Worm (Caenorhabditis elegans) whole organism, midembryonic: Measurements from ENCODE around the gene F38B6.4.

Source experiments
- T22C8.4 ChIP-seq: fragments of 200-800 bp; sonication (Bioruptor generic); IDR thresholded peaks from 2 replicates; pipeline ENCODE4 v1.3.6; 2022; ENCODE audit warnings: missing genetic modification characterization, missing compliant biosample characterization
- cog-1 ChIP-seq: sonication (generic microtip); optimal IDR thresholded peaks from 2 replicates; lab custom pipeline; 2016; ENCODE audit warnings: missing genetic modification characterization, missing compliant biosample characterization
- flt-1 ChIP-seq: fragments of 200-800 bp; sonication (Bioruptor generic); IDR thresholded peaks from 2 replicates; pipeline ENCODE4 v1.3.6; 2022; ENCODE audit warnings: missing genetic modification characterization, missing compliant biosample characterization
- klf-2 ChIP-seq: fragments of 200-800 bp; sonication (Bioruptor generic); conservative IDR thresholded peaks from 2 replicates; pipeline ENCODE4 v1.3.6; 2022; ENCODE audit warnings: missing genetic modification reagents, missing genetic modification characterization, missing compliant biosample characterization
- med-1 ChIP-seq: sonication (generic microtip); optimal IDR thresholded peaks from 2 replicates; lab custom pipeline; 2017; ENCODE audit warnings: missing genetic modification characterization, mild to moderate bottlenecking, missing compliant biosample characterization, antibody characterized with exemption, missing genetic modification reagents; ENCODE audit not compliant: insufficient read depth
- ref-1 ChIP-seq: fragments of 200-800 bp; sonication (Bioruptor generic); conservative IDR thresholded peaks from 2 replicates; pipeline ENCODE4 v1.3.6; 2022; ENCODE audit warnings: missing genetic modification reagents, missing genetic modification characterization, missing compliant biosample characterization
- tab-1 ChIP-seq: fragments of 200-800 bp; sonication (Bioruptor generic); IDR thresholded peaks from 2 replicates; pipeline ENCODE4 v1.3.6; 2022; ENCODE audit warnings: missing genetic modification characterization, missing compliant biosample characterization
- ztf-23 ChIP-seq: fragments of 200-800 bp; sonication (Bioruptor generic); IDR thresholded peaks from 2 replicates; pipeline ENCODE4 v1.3.6; 2022; ENCODE audit warnings: missing genetic modification reagents, missing genetic modification characterization, missing compliant biosample characterization
- ztf-29 ChIP-seq: fragments of 200-800 bp; sonication (Bioruptor generic); IDR thresholded peaks from 2 replicates; pipeline ENCODE4 v1.3.6; 2022; ENCODE audit warnings: missing genetic modification reagents, missing genetic modification characterization, missing compliant biosample characterization

F38B6.4 gene

DNA sequence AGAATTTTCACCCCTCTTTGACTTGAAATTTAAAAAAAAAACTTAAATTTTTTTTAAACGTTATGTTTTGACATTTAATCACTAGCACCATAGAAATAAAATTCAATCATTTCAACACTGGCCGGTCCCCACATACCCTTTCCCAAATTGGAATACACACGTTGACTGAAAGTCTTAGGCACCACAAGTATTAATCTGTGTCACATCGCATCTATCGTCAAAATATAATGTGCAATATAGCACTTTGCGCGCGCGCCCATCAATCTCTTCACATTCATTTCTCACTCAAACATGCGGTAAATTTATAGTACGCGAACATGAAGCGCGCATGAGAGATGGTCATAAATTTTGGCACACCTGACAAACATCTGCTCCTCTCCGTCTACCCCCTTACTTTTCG lies 12.7 kb downstream of the F38B6.4 start:
- no peak for TF ChIP-seq klf-2 (GFP tag; lab: Robert Waterston, UW)
- no peak for TF ChIP-seq tab-1
- TF ChIP-seq flt-1 (GFP tag; lab: Robert Waterston, UW): no peak
- no peak for TF ChIP-seq ztf-29

DNA sequence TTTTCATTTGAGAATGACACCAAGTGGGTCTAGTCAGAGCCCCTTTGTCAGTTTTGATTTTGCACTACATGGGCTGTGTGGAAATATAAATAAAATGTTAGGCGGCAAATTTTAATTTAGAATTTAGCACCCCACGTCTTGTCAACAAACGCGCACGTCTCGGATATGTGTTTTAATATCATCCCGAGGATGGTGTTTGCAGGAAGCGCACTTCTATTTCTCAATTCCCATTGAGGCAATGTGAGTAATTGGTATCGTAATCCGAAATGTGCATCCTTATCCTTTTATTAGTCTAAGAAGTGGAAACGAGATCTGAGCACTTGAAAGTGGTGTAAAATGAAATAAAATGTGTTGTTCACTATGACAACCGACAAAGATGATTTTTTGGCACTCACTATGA lies 13.1 kb downstream of the F38B6.4 start:
- TF ChIP-seq ztf-23 (GFP tag; lab: Robert Waterston, UW) (no peak), T22C8.4 (GFP tag; lab: Robert Waterston, UW) (no peak), ref-1 (GFP tag; lab: Robert Waterston, UW) (no peak), klf-2 (GFP tag; lab: Robert Waterston, UW) (no peak), med-1 (no peak)

DNA sequence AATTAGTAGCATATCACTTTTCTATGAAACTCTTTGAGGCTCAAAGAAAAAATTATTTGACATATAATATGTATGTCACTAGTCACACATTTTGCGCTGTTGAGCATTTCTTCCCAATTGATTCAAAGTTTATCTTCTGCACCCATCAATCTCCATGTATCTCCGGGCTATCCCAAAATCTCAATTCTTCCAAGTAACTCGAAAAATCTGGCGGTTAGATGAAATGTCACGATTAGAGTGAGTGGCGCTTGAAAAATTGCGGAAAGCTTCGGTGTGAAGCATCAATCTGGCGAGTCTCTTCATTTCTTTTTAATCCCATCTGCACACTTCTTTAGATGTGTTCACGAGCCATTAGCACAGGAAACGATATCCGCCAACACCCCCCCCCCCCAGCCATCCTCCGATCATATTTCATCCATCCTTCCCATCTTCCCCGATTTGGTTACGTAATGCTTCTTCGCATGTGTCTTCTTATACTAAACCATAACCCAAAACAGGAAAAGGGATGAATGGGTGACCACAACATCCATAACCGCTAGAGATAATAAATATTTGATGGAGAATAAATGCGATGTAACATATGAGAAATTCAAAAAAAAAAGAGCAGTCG lies 14.4 kb downstream of the F38B6.4 start:
- peak; percentile 48 for TF ChIP-seq cog-1 (tag; lab: Kevin White, UChicago)
- no peak for TF ChIP-seq flt-1 (GFP tag; lab: Robert Waterston, UW)

DNA sequence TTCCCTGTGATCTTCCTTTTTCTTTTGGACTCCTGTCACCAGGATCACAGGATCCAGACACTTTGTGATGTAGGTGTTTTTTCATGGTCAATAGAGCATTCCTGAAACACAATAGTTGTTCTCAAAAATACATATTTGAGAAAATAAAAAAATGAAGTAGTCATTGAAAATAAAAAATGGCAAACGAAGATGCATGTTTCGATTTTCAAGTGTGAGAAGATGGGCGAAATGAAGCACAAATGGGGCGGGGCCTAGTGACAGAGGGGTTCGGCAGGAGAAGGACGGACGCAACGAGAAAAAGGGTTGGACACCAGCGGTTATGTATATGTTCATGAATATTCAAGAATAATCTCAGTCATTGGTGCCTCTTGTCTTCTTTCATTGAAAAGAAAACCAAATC lies 15.3 kb downstream of the F38B6.4 start, which contains the start of gene F38B6.6:
TSS of gene F38B6.6 (minus strand) at position 101 of the 400 bp plus-strand sequence.
- TF ChIP-seq ztf-29: no peak
- TF ChIP-seq ref-1 (GFP tag; lab: Robert Waterston, UW): no peak
- TF ChIP-seq med-1: no peak
- no peak for TF ChIP-seq ztf-23 (GFP tag; lab: Robert Waterston, UW)
- no peak for TF ChIP-seq cog-1 (tag; lab: Kevin White, UChicago)
- no peak for TF ChIP-seq flt-1 (GFP tag; lab: Robert Waterston, UW)
- TF ChIP-seq tab-1: no peak
- TF ChIP-seq klf-2 (GFP tag; lab: Robert Waterston, UW): no peak
- TF ChIP-seq T22C8.4 (GFP tag; lab: Robert Waterston, UW): no peak

DNA sequence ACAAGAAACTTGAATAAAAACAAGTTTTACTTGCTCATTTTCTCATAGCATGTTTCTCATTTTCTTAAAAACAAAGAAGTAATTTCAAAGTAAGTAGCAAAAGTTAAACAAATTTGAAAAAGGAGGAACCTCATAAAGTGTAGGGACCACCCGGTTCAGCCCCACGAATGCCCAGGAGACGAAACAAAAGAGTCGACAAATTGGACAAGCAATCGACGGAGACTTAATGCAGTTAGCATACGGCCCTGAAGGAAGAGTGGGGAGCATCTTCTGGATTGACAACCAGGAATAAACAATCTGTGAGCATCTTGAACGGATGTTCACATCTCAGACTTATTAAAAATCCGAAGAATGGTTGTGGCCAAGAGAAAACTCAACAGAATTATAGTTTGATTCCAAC lies 17.0 kb downstream of the F38B6.4 start:
- TF ChIP-seq cog-1 (tag; lab: Kevin White, UChicago): no peak

DNA sequence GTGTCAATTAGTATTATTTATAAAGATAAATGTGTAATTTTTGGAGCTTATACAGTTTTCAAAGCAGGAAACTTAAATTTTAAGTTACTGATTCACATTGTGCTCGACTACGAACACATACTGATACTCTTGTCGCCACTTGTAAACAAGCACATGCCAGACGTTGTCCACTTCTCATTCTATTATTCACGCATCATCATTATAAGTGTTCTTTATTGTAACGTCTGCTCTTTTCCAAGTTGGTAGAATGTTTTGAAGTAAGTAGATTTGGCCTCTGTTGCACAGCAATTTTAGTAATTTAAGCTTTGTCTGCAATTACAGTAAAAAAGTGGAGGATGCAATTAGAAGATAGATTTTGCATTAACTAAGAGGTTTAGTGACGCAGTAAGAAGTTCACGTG lies 18.2 kb downstream of the F38B6.4 start:
- TF ChIP-seq flt-1 (GFP tag; lab: Robert Waterston, UW) (no peak), ref-1 (GFP tag; lab: Robert Waterston, UW) (no peak), klf-2 (GFP tag; lab: Robert Waterston, UW) (no peak)

DNA sequence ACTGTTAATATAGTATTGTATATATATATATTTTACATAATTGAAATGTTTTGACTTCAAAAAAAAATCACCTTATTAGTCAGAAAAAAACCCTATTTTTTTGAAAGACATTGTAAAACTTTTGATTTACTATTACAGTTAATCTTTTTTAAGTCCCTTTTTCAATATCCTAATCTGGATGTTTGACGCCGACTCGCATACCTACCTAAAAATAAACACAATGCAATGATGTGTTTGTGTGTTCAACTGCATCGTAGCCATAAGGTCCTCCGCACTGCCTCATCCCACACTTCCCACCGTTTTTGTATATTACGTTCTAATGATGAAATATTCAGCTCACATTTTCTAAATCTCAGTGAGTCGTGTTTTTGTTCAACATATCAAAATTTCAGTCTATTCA lies 18.7 kb downstream of the F38B6.4 start, which contains the start of gene F38B6.3:
TSS of gene F38B6.3 (plus strand) at position 301 of the 400 bp plus-strand sequence.
- no peak for TF ChIP-seq T22C8.4 (GFP tag; lab: Robert Waterston, UW)
- TF ChIP-seq ztf-23 (GFP tag; lab: Robert Waterston, UW): no peak
- no peak for TF ChIP-seq med-1
- TF ChIP-seq ztf-29: no peak
- no peak for TF ChIP-seq klf-2 (GFP tag; lab: Robert Waterston, UW)
- no peak for TF ChIP-seq flt-1 (GFP tag; lab: Robert Waterston, UW)
- no peak for TF ChIP-seq ref-1 (GFP tag; lab: Robert Waterston, UW)
- TF ChIP-seq tab-1: no peak
- TF ChIP-seq cog-1 (tag; lab: Kevin White, UChicago): no peak

DNA sequence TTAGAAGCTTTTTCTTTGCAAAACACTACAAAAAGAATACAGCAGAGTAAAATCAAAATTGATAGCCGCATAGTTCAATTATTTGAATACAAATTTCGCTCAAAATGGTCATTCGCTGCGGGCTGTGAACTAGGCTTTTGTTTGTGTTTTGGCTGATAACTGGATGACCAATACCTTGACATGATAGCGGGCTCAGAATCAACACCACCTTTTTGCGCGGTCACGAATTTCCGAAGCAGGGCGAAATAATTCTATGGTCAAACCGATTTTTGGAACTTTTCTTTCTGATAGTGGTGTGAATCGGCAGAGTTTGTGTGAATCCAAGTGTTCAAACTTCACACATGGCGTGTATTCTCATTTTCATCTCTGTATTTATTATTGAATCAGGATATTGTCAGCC lies 23.6 kb downstream of the F38B6.4 start, which contains the start of the genes F38B6.7 and F38B6.2:
TSS of gene F38B6.7 (minus strand) at position 101 of the 400 bp plus-strand sequence.
TSS of gene F38B6.2 (plus strand) at position 267 of the 400 bp plus-strand sequence.
- no peak for TF ChIP-seq tab-1
- no peak for TF ChIP-seq cog-1 (tag; lab: Kevin White, UChicago)
- TF ChIP-seq ztf-29: no peak

DNA sequence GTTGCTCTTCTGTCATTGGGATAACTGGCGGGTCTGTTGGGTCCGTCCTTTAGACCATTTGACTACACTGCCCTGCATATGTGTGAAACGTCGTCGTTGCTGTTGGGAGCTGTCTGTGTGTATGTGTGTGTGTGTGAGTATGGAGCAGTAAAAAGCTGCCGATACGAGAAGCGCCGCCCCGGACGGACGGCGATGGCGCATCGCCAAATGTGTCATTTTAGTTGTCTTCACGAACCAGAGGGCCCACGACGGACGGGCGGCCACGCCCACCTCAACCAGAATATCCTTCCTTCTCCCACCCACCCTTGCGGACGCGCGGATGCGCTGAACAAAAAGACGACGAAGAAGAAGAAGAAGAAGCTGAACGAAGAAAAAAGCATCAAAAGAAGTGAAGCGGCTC lies 27.6 kb downstream of the F38B6.4 start, which contains the start of gene acr-2:
TSS of gene acr-2 (plus strand) at position 301 of the 400 bp plus-strand sequence.
- no peak for TF ChIP-seq ref-1 (GFP tag; lab: Robert Waterston, UW)
- TF ChIP-seq T22C8.4 (GFP tag; lab: Robert Waterston, UW): no peak
- no peak for TF ChIP-seq ztf-23 (GFP tag; lab: Robert Waterston, UW)
- no peak for TF ChIP-seq med-1
- no peak for TF ChIP-seq cog-1 (tag; lab: Kevin White, UChicago)
- TF ChIP-seq ztf-29: no peak
- no peak for TF ChIP-seq flt-1 (GFP tag; lab: Robert Waterston, UW)
- TF ChIP-seq tab-1: no peak

DNA sequence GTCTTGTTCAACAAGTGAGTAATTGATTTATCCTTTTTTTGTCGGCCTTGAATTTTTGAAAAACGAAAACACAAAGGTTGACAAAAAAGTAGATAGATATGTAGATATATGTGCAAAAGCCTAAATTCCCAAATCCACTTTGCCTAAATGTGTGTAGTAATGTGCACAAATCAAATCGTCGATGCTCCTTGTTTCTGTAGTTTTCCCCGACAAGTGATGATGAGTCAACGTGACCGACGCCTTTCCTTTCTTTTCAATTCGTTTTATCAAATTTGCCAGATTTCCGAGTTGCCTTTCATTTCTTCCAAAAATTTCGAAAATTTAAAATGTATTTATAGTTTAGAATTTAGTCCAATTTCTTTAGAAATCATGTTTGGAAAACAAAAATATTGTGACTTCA lies 30.5 kb downstream of the F38B6.4 start:
- TF ChIP-seq tab-1: no peak
- no peak for TF ChIP-seq klf-2 (GFP tag; lab: Robert Waterston, UW)
- no peak for TF ChIP-seq flt-1 (GFP tag; lab: Robert Waterston, UW)
- no peak for TF ChIP-seq med-1
- TF ChIP-seq cog-1 (tag; lab: Kevin White, UChicago): no peak
- TF ChIP-seq T22C8.4 (GFP tag; lab: Robert Waterston, UW): no peak
- no peak for TF ChIP-seq ztf-23 (GFP tag; lab: Robert Waterston, UW)
- no peak for TF ChIP-seq ztf-29
- no peak for TF ChIP-seq ref-1 (GFP tag; lab: Robert Waterston, UW)

DNA sequence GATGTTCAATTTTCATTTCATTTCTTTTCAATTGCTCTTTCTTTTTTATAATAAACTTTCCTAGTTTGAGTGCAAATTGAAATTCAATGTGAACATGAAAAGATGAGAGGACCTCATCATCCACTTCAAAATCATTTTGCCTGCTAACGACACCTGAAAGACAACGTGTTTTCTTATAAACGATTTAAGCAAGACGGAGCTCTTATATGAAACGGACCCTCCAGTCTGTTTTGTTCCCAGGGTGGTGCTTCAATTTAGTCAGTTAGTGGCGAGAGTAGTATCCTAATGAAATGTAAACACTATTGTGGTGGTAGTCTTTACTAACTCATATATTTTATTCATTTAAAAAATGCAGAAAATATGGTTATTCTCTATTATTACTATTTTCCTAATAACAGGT lies 34.6 kb downstream of the F38B6.4 start, which contains the start of gene acr-3:
TSS of gene acr-3 (plus strand) at position 301 of the 400 bp plus-strand sequence.
- TF ChIP-seq med-1 (no peak), ztf-23 (GFP tag; lab: Robert Waterston, UW) (no peak), klf-2 (GFP tag; lab: Robert Waterston, UW) (no peak), ztf-29 (no peak), cog-1 (tag; lab: Kevin White, UChicago) (no peak), tab-1 (no peak), ref-1 (GFP tag; lab: Robert Waterston, UW) (no peak), flt-1 (GFP tag; lab: Robert Waterston, UW) (no peak), T22C8.4 (GFP tag; lab: Robert Waterston, UW) (no peak)
